Fruit fly (Drosophila melanogaster) whole organism, embryonic: ENCODE results near the gene Unr.

ENCODE experiments used
- Asciz ChIP-seq: fragments of 200-800 bp; sonication (Bioruptor generic); optimal IDR thresholded peaks from 2 replicates; lab custom pipeline; 2017; ENCODE audit warnings: missing biosample characterization, mild to moderate bottlenecking, missing genetic modification characterization, missing genetic modification reagents
- CG10462 ChIP-seq: fragments of 200-800 bp; sonication (Bioruptor generic); optimal IDR thresholded peaks from 2 replicates; lab custom pipeline; 2016; ENCODE audit warnings: missing biosample characterization, missing genetic modification characterization
- CG11456 ChIP-seq: fragments of 200-800 bp; sonication (Bioruptor generic); IDR thresholded peaks from 3 replicates; pipeline ENCODE4 v1.3.6; 2022; ENCODE audit warnings: missing biosample characterization, missing genetic modification characterization
- CG12155 ChIP-seq: fragments of 200-800 bp; sonication (Bioruptor generic); optimal IDR thresholded peaks from 3 replicates; lab custom pipeline; 2016; ENCODE audit warnings: missing biosample characterization, missing genetic modification characterization
- CG15696 ChIP-seq: fragments of 200-800 bp; sonication (Bioruptor generic); optimal IDR thresholded peaks from 2 replicates; lab custom pipeline; 2019; ENCODE audit warnings: missing biosample characterization, mild to moderate bottlenecking, missing genetic modification characterization, moderate library complexity
- CG17186 ChIP-seq: fragments of 200-800 bp; sonication (Bioruptor generic); optimal IDR thresholded peaks from 3 replicates; lab custom pipeline; 2017; ENCODE audit warnings: missing biosample characterization, missing genetic modification reagents, missing genetic modification characterization
- CG17328 ChIP-seq: fragments of 200-800 bp; sonication (Bioruptor generic); IDR thresholded peaks from 2 replicates; pipeline ENCODE4 v1.3.6; 2022; ENCODE audit warnings: missing biosample characterization, missing genetic modification characterization
- CG2202 ChIP-seq: fragments of 200-800 bp; sonication (Bioruptor generic); optimal IDR thresholded peaks from 2 replicates; lab custom pipeline; 2018; ENCODE audit warnings: missing biosample characterization, mild to moderate bottlenecking, missing genetic modification characterization
- CG32532 ChIP-seq: fragments of 200-800 bp; sonication (Bioruptor generic); IDR thresholded peaks from 2 replicates; pipeline ENCODE4 v1.3.6; 2022; ENCODE audit warnings: missing biosample characterization, missing genetic modification characterization
- CG34224 ChIP-seq: fragments of 200-800 bp; sonication (Bioruptor generic); IDR thresholded peaks from 3 replicates; pipeline ENCODE4 v1.3.6; 2022; ENCODE audit warnings: missing biosample characterization, missing genetic modification characterization; ENCODE audit not compliant: partially characterized antibody
- CG3847 ChIP-seq: fragments of 200-800 bp; sonication (Bioruptor generic); IDR thresholded peaks from 2 replicates; pipeline ENCODE4 v1.3.6; 2022; ENCODE audit warnings: missing biosample characterization, missing genetic modification characterization
- CG4404 ChIP-seq: fragments of 200-800 bp; sonication (Bioruptor generic); IDR thresholded peaks from 2 replicates; pipeline ENCODE4 v1.3.6; 2022; ENCODE audit warnings: missing biosample characterization, missing genetic modification characterization
- CG4617 ChIP-seq: fragments of 200-800 bp; sonication (Bioruptor generic); optimal IDR thresholded peaks from 3 replicates; lab custom pipeline; 2016; ENCODE audit warnings: missing biosample characterization, missing genetic modification characterization, borderline replicate concordance
- CG5180 ChIP-seq: fragments of 200-800 bp; sonication (Bioruptor generic); optimal IDR thresholded peaks from 3 replicates; lab custom pipeline; 2017; ENCODE audit warnings: missing biosample characterization, missing genetic modification characterization, mild to moderate bottlenecking, moderate library complexity, missing genetic modification reagents
- CG6175 ChIP-seq: fragments of 200-800 bp; sonication (Bioruptor generic); IDR thresholded peaks from 3 replicates; pipeline ENCODE4 v1.3.6; 2022; ENCODE audit warnings: missing biosample characterization, missing genetic modification characterization
- CG7963 ChIP-seq: fragments of 200-800 bp; sonication (Bioruptor generic); IDR thresholded peaks from 3 replicates; pipeline ENCODE4 v1.3.6; 2022; ENCODE audit warnings: missing biosample characterization, missing genetic modification characterization; ENCODE audit not compliant: partially characterized antibody
- Doc3 ChIP-seq: fragments of 200-800 bp; sonication (Bioruptor generic); IDR thresholded peaks from 3 replicates; pipeline ENCODE4 v1.3.6; 2022; ENCODE audit warnings: missing biosample characterization, missing genetic modification characterization; ENCODE audit not compliant: partially characterized antibody
- Dp ChIP-seq: fragments of 200-800 bp; sonication (Bioruptor generic); optimal IDR thresholded peaks from 2 replicates; lab custom pipeline; 2018; ENCODE audit warnings: missing biosample characterization, mild to moderate bottlenecking, missing genetic modification characterization, moderate library complexity
- E2f1 ChIP-seq: fragments of 200-800 bp; sonication (Bioruptor generic); IDR thresholded peaks from 2 replicates; pipeline ENCODE4 v1.3.6; 2022; ENCODE audit warnings: missing biosample characterization, missing genetic modification characterization
- Gsc ChIP-seq: fragments of 200-800 bp; sonication (Bioruptor generic); IDR thresholded peaks from 2 replicates; pipeline ENCODE4 v1.3.6; 2022; ENCODE audit warnings: missing biosample characterization, missing genetic modification characterization
- HLH54F ChIP-seq: fragments of 200-800 bp; sonication (Bioruptor generic); optimal IDR thresholded peaks from 3 replicates; lab custom pipeline; 2016; ENCODE audit warnings: missing biosample characterization, missing genetic modification characterization
- Jarid2 ChIP-seq: fragments of 200-800 bp; sonication (Bioruptor generic); optimal IDR thresholded peaks from 3 replicates; lab custom pipeline; 2017; ENCODE audit warnings: mild to moderate bottlenecking, missing biosample characterization, missing genetic modification reagents, missing genetic modification characterization
- Mes4 ChIP-seq: fragments of 200-800 bp; sonication (Bioruptor generic); optimal IDR thresholded peaks from 2 replicates; lab custom pipeline; 2016; ENCODE audit warnings: missing biosample characterization, missing genetic modification characterization
- Pdp1 ChIP-seq, 2 experiments: fragments of 200-800 bp; sonication (Bioruptor generic); optimal IDR thresholded peaks; 3 replicates each; lab custom pipeline; 2016; ENCODE audit warnings: missing biosample characterization in 2 of 2, missing genetic modification characterization in 2 of 2, mild to moderate bottlenecking in 1 of 2, moderate library complexity in 1 of 2
- Side ChIP-seq: fragments of 200-800 bp; sonication (Bioruptor generic); optimal IDR thresholded peaks from 2 replicates; lab custom pipeline; 2016; ENCODE audit warnings: missing biosample characterization, missing genetic modification characterization
- TFAM ChIP-seq: fragments of 200-800 bp; sonication (Bioruptor generic); optimal IDR thresholded peaks from 2 replicates; lab custom pipeline; 2017; ENCODE audit warnings: missing biosample characterization, missing genetic modification characterization, inconsistent platforms
- YL-1 ChIP-seq: fragments of 200-800 bp; sonication (Bioruptor generic); optimal IDR thresholded peaks from 3 replicates; lab custom pipeline; 2017; ENCODE audit warnings: missing biosample characterization, mild to moderate bottlenecking, missing genetic modification characterization
- bcd ChIP-seq: fragments of 200-800 bp; sonication (Bioruptor generic); optimal IDR thresholded peaks from 2 replicates; lab custom pipeline; 2017; ENCODE audit warnings: missing biosample characterization, mild to moderate bottlenecking, missing genetic modification characterization
- dati ChIP-seq: fragments of 200-800 bp; sonication (Bioruptor generic); IDR thresholded peaks from 2 replicates; pipeline ENCODE4 v1.3.6; 2022; ENCODE audit warnings: missing biosample characterization, missing genetic modification characterization
- dmrt99B ChIP-seq: fragments of 200-800 bp; sonication (Bioruptor generic); optimal IDR thresholded peaks from 2 replicates; lab custom pipeline; 2018; ENCODE audit warnings: missing biosample characterization, mild to moderate bottlenecking, missing genetic modification characterization, moderate library complexity
- dpn ChIP-seq, 2 experiments: fragments of 200-800 bp; sonication (Bioruptor generic); optimal IDR thresholded peaks; 3 replicates each; lab custom pipeline; 2016; ENCODE audit warnings: missing biosample characterization in 2 of 2, missing genetic modification characterization in 2 of 2
- fd3F ChIP-seq: fragments of 200-800 bp; sonication (Bioruptor generic); optimal IDR thresholded peaks from 2 replicates; lab custom pipeline; 2018; ENCODE audit warnings: missing biosample characterization, mild to moderate bottlenecking, missing genetic modification characterization, moderate library complexity
- fd96Cb ChIP-seq: fragments of 200-800 bp; sonication (Bioruptor generic); optimal IDR thresholded peaks from 2 replicates; lab custom pipeline; 2018; ENCODE audit warnings: missing biosample characterization, mild to moderate bottlenecking, missing genetic modification characterization, moderate library complexity
- gce ChIP-seq: fragments of 200-800 bp; sonication (Bioruptor generic); IDR thresholded peaks from 3 replicates; pipeline ENCODE4 v1.3.6; 2022; ENCODE audit warnings: missing biosample characterization, missing genetic modification characterization
- jigr1 ChIP-seq: fragments of 200-800 bp; sonication (Bioruptor generic); IDR thresholded peaks from 3 replicates; pipeline ENCODE4 v1.3.6; 2022; ENCODE audit warnings: missing biosample characterization, missing genetic modification characterization
- klu ChIP-seq: fragments of 200-800 bp; sonication (Bioruptor generic); IDR thresholded peaks from 2 replicates; pipeline ENCODE4 v1.3.6; 2022; ENCODE audit warnings: missing biosample characterization, missing genetic modification characterization
- lab ChIP-seq: fragments of 200-800 bp; sonication (Bioruptor generic); optimal IDR thresholded peaks from 3 replicates; lab custom pipeline; 2017; ENCODE audit warnings: missing biosample characterization, missing genetic modification characterization, mild to moderate bottlenecking, moderate library complexity, missing genetic modification reagents
- maf-S ChIP-seq: fragments of 200-800 bp; sonication (Bioruptor generic); optimal IDR thresholded peaks from 2 replicates; lab custom pipeline; 2016; ENCODE audit warnings: missing biosample characterization, missing genetic modification characterization
- mam ChIP-seq: fragments of 200-800 bp; sonication (Bioruptor generic); optimal IDR thresholded peaks from 3 replicates; lab custom pipeline; 2016; ENCODE audit warnings: missing biosample characterization, missing genetic modification characterization
- nmo ChIP-seq: fragments of 200-800 bp; sonication (Bioruptor generic); optimal IDR thresholded peaks from 2 replicates; lab custom pipeline; 2018; ENCODE audit warnings: missing biosample characterization, mild to moderate bottlenecking, missing genetic modification characterization, moderate library complexity
- otp ChIP-seq: fragments of 200-800 bp; sonication (Bioruptor generic); IDR thresholded peaks from 3 replicates; pipeline ENCODE4, ENCODE4 v1.3.6; 2022; ENCODE audit warnings: missing biosample characterization, missing genetic modification characterization
- row ChIP-seq: fragments of 200-800 bp; sonication (Bioruptor generic); IDR thresholded peaks from 3 replicates; pipeline ENCODE4 v1.3.6; 2022; ENCODE audit warnings: missing biosample characterization, missing genetic modification characterization
- shn ChIP-seq: fragments of 200-800 bp; sonication (Bioruptor generic); optimal IDR thresholded peaks from 3 replicates; lab custom pipeline; 2016; ENCODE audit warnings: missing biosample characterization, missing genetic modification characterization
- slou ChIP-seq: fragments of 200-800 bp; sonication (Bioruptor generic); optimal IDR thresholded peaks from 3 replicates; lab custom pipeline; 2016; ENCODE audit warnings: missing biosample characterization, missing genetic modification characterization
- tap ChIP-seq: fragments of 200-800 bp; optimal IDR thresholded peaks from 3 replicates; lab custom pipeline; 2019; ENCODE audit warnings: missing biosample characterization, mild to moderate bottlenecking, missing genetic modification characterization, moderate library complexity
- tin ChIP-seq: fragments of 200-800 bp; sonication (Bioruptor generic); optimal IDR thresholded peaks from 3 replicates; lab custom pipeline; 2016; ENCODE audit warnings: missing biosample characterization, missing genetic modification characterization
- vnd ChIP-seq: fragments of 200-800 bp; sonication (Bioruptor generic); IDR thresholded peaks from 3 replicates; pipeline ENCODE4 v1.3.6; 2022; ENCODE audit warnings: missing biosample characterization, missing genetic modification characterization; ENCODE audit not compliant: partially characterized antibody
- zen ChIP-seq: fragments of 200-800 bp; sonication (Bioruptor generic); optimal IDR thresholded peaks from 3 replicates; lab custom pipeline; 2018; ENCODE audit warnings: missing biosample characterization, mild to moderate bottlenecking, missing genetic modification characterization, moderate library complexity
- zfh2 ChIP-seq: fragments of 200-800 bp; sonication (Bioruptor generic); optimal IDR thresholded peaks from 2 replicates; lab custom pipeline; 2016; ENCODE audit warnings: missing biosample characterization, missing genetic modification characterization

The Unr gene

DNA sequence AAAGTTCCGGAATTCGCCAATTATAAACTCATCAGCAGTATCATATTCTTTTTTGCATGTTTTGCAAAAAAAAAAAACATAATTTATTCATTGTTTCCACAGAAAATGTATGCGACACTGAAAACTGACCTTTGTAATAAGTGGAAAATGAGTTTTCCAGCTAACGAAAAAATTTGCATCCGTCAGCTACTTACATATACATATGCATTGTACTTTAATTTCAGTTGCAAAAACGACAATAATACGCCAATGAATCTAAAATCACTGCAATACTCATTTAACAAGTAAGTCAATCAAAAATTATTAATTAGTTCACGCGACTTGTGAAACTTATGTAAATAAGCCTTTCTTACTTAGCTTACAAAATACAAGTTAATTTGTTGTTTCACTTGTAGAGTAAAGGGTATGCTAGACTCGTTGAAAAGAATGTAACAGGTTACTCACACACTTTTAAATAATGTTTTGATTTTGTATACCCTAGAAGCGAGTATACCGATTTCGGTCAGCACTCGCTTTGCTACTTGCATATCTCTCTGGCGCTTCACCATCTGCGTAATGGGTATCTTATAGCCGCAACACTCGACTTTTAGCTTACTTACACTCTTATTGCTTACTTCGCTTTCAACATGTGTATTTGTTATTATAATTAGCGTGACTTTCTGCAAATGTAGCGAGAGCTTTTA is 43.3 kb downstream of the Unr start (continued):
- TF ChIP-seq Asciz (no peak), fd3F (GFP tag; lab: Kevin White, UChicago) (no peak), zen (tag; lab: Kevin White, UChicago) (peak; percentile 21), CG3847 (GFP tag; lab: Robert Waterston, UW) (0 out of 2 replicates have a peak, but pooled peaks have one; percentile 21), maf-S (no peak), slou (GFP tag; lab: Kevin White, UChicago) (no peak), Jarid2 (GFP tag; lab: Kevin White, UChicago) (no peak), klu (GFP tag; lab: Robert Waterston, UW) (no peak), dati (GFP tag; lab: Robert Waterston, UW) (no peak), TFAM (GFP tag; lab: Kevin White, UChicago) (no peak), CG6175 (GFP tag; lab: Robert Waterston, UW) (no peak), Side (GFP tag; lab: Kevin White, UChicago) (no peak), Dp (GFP tag; lab: Kevin White, UChicago) (no peak), nmo (GFP tag; lab: Kevin White, UChicago) (peak; percentile 16), shn (GFP tag; lab: Kevin White, UChicago) (no peak), tap (tag; lab: Kevin White, UChicago) (no peak), zfh2 (GFP tag; lab: Kevin White, UChicago) (peak; percentile 29), CG4617 (GFP tag; lab: Kevin White, UChicago) (no peak), CG10462 (no peak), Gsc (GFP tag; lab: Robert Waterston, UW) (no peak), fd96Cb (tag; lab: Kevin White, UChicago) (peak; percentile 38), CG5180 (GFP tag; lab: Kevin White, UChicago) (no peak), tin (GFP tag; lab: Kevin White, UChicago) (peak; percentile 14), CG32532 (GFP tag; lab: Robert Waterston, UW) (peak; percentile 47; the same call in 1 of the 2 replicates), jigr1 (GFP tag; lab: Robert Waterston, UW) (0 out of 3 replicates have a peak, but pooled peaks have one; percentile 6), CG4404 (GFP tag; lab: Robert Waterston, UW) (no peak), Pdp1 (GFP tag; optimal IDR thresholded peaks at IDR 0.05; lab: Kevin White, UChicago) (peak; percentile 29 to 41), CG17186 (GFP tag; lab: Kevin White, UChicago) (no peak), Mes4 (GFP tag; lab: Kevin White, UChicago) (no peak), CG11456 (GFP tag; lab: Robert Waterston, UW) (peak; percentile 65; the same call in 2 of the 3 replicates), otp (0 out of 3 replicates have a peak, but pooled peaks have one; percentile 36), dpn (GFP tag; optimal IDR thresholded peaks at IDR 0.05; lab: Kevin White, UChicago) (peak in 1 of 2 experiments; percentile 37), YL-1 (GFP tag; lab: Kevin White, UChicago) (no peak), row (GFP tag; lab: Robert Waterston, UW) (peak; percentile 69; the same call in 2 of the 3 replicates), dmrt99B (tag; lab: Kevin White, UChicago) (no peak), vnd (no peak), bcd (no peak), gce (GFP tag; lab: Robert Waterston, UW) (peak; percentile 9; the same call in 1 of the 3 replicates), CG7963 (GFP tag; lab: Robert Waterston, UW) (peak; percentile 63; the same call in 2 of the 3 replicates), mam (peak; percentile 42), E2f1 (GFP tag; lab: Robert Waterston, UW) (no peak), HLH54F (no peak), Doc3 (GFP tag; lab: Robert Waterston, UW) (no peak), CG12155 (peak; percentile 14), lab (GFP tag; lab: Kevin White, UChicago) (no peak), CG34224 (GFP tag; lab: Robert Waterston, UW) (no peak), CG2202 (tag; lab: Kevin White, UChicago) (no peak), CG15696 (tag; lab: Kevin White, UChicago) (no peak), CG17328 (GFP tag; lab: Robert Waterston, UW) (0 out of 2 replicates have a peak, but pooled peaks have one; percentile 16)
